Worm (Caenorhabditis elegans) whole organism, mixed stage, embryonic: Measurements from ENCODE around the gene fbxa-3.

Experiments used
- ceh-39 ChIP-seq: fragments of 150-350 bp; optimal IDR thresholded peaks from 2 replicates; lab custom pipeline; 2014; ENCODE audit warnings: missing biosample characterization, missing genetic modification characterization
- elt-3 ChIP-seq: fragments of 150-350 bp; optimal IDR thresholded peaks from 2 replicates; lab custom pipeline; 2014; ENCODE audit warnings: missing biosample characterization, missing genetic modification characterization
- hlh-1 ChIP-seq: fragments of 150-350 bp; optimal IDR thresholded peaks from 2 replicates; lab custom pipeline; 2014; ENCODE audit warnings: missing biosample characterization, missing genetic modification reagents, missing genetic modification characterization
- lin-13 ChIP-seq: fragments of 150-350 bp; optimal IDR thresholded peaks from 2 replicates; lab custom pipeline; 2014; ENCODE audit warnings: missing biosample characterization, missing genetic modification characterization
- nhr-12 ChIP-seq: fragments of 150-350 bp; optimal IDR thresholded peaks from 2 replicates; lab custom pipeline; 2014; ENCODE audit warnings: missing biosample characterization, missing genetic modification characterization
- nhr-28 ChIP-seq: fragments of 150-350 bp; optimal IDR thresholded peaks from 2 replicates; lab custom pipeline; 2014; ENCODE audit warnings: missing biosample characterization, missing genetic modification characterization
- tbx-8 ChIP-seq: fragments of 200-800 bp; sonication (Bioruptor generic); optimal IDR thresholded peaks from 2 replicates; lab custom pipeline; 2018; ENCODE audit warnings: mild to moderate bottlenecking, missing genetic modification characterization, moderate library complexity, missing compliant biosample characterization
- unc-120 ChIP-seq: sonication (generic microtip); optimal IDR thresholded peaks from 2 replicates; lab custom pipeline; 2017; ENCODE audit warnings: missing genetic modification characterization, missing compliant biosample characterization; ENCODE audit not compliant: poor library complexity, severe bottlenecking
- unc-39 ChIP-seq: fragments of 150-350 bp; optimal IDR thresholded peaks from 2 replicates; lab custom pipeline; 2014; ENCODE audit warnings: missing biosample characterization, missing genetic modification characterization
- ztf-11 ChIP-seq: fragments of 150-350 bp; optimal IDR thresholded peaks from 2 replicates; lab custom pipeline; 2014; ENCODE audit warnings: missing biosample characterization, missing genetic modification characterization

- no peak for TF ChIP-seq unc-39 (tag; lab: Kevin White, UChicago)
- no peak for TF ChIP-seq unc-120 (tag; lab: Kevin White, UChicago)
- no peak for TF ChIP-seq nhr-28 (tag; lab: Kevin White, UChicago)
- no peak for TF ChIP-seq ztf-11 (tag; lab: Kevin White, UChicago)
- TF ChIP-seq lin-13 = no peak
- TF ChIP-seq ceh-39 = no peak
- no peak for TF ChIP-seq nhr-12 (tag; lab: Kevin White, UChicago)
- TF ChIP-seq hlh-1 (tag; lab: Kevin White, UChicago) = no peak
- no peak for TF ChIP-seq elt-3
- no peak for TF ChIP-seq tbx-8 (GFP tag; lab: Kevin White, UChicago)
These were observed 35.9 kb downstream of the fbxa-3 start, which contains the start of gene C08F1.11 for ce11 chrII:1784799-1785198.
